Fruit fly (Drosophila melanogaster): ENCODE data around the gene CG17234.

CG17234 gene

dm6 chr2L:2252745-2253144 is at the start of gene CG17234:
Gene CG17234, plus strand, starts transcription at chr2L:2253045.
- no peak for TF ChIP-seq tj (GFP tag; optimal IDR thresholded peaks at IDR 0.05)

- TF ChIP-seq kay (GFP tag; ENCODE audit: borderline replicate concordance) (no peak), pad (GFP tag; optimal IDR thresholded peaks at IDR 0.05) (no peak), CG14711 (tag; optimal IDR thresholded peaks at IDR 0.05) (no peak), Mnt (GFP tag; optimal IDR thresholded peaks at IDR 0.05) (no peak), Hr96 (GFP tag; optimal IDR thresholded peaks at IDR 0.05) (no peak), bab1 (GFP tag; optimal IDR thresholded peaks at IDR 0.05) (no peak), CG12768 (GFP tag; optimal IDR thresholded peaks at IDR 0.05) (no peak), CG1620 (GFP tag; optimal IDR thresholded peaks at IDR 0.05) (no peak), CG33017 (tag; optimal IDR thresholded peaks at IDR 0.05) (no peak), CG5204 (GFP tag; optimal IDR thresholded peaks at IDR 0.05) (no peak), CG11617 (GFP tag; optimal IDR thresholded peaks at IDR 0.05) (no peak), CG7045 (GFP tag; optimal IDR thresholded peaks at IDR 0.05) (no peak), tj (GFP tag; optimal IDR thresholded peaks at IDR 0.05) (no peak), CG7101 (tag; optimal IDR thresholded peaks at IDR 0.05) (no peak), Clk (GFP tag; optimal IDR thresholded peaks at IDR 0.05) (no peak), cic (GFP tag; optimal IDR thresholded peaks at IDR 0.05) (no peak), toe (GFP tag; optimal IDR thresholded peaks at IDR 0.05) (no peak), cnc (optimal IDR thresholded peaks at IDR 0.05) (no peak), Crg-1 (GFP tag; optimal IDR thresholded peaks at IDR 0.05) (no peak), ovo (GFP tag; optimal IDR thresholded peaks at IDR 0.05) (no peak)
Measured at dm6 chr2L:2206066-2206465, 46.8 kb upstream of the CG17234 start, which contains the start of gene CG31668. Gene CG31668, minus strand, starts transcription at chr2L:2206166.

- TF ChIP-seq Mnt (GFP tag; optimal IDR thresholded peaks at IDR 0.05): no peak
- no peak for TF ChIP-seq cnc (optimal IDR thresholded peaks at IDR 0.05)
- no peak for TF ChIP-seq toe (GFP tag; optimal IDR thresholded peaks at IDR 0.05)
- no peak for TF ChIP-seq Clk (GFP tag; optimal IDR thresholded peaks at IDR 0.05)
- TF ChIP-seq bab1 (GFP tag; optimal IDR thresholded peaks at IDR 0.05): no peak
- no peak for TF ChIP-seq CG12768 (GFP tag; optimal IDR thresholded peaks at IDR 0.05)
- no peak for TF ChIP-seq CG7101 (tag; optimal IDR thresholded peaks at IDR 0.05)
- no peak for TF ChIP-seq CG1620 (GFP tag; optimal IDR thresholded peaks at IDR 0.05)
- no peak for TF ChIP-seq pad (GFP tag; optimal IDR thresholded peaks at IDR 0.05)
- TF ChIP-seq cic (GFP tag; optimal IDR thresholded peaks at IDR 0.05): no peak
- TF ChIP-seq tj (GFP tag; optimal IDR thresholded peaks at IDR 0.05): no peak
- no peak for TF ChIP-seq CG14711 (tag; optimal IDR thresholded peaks at IDR 0.05)
- TF ChIP-seq CG7045 (GFP tag; optimal IDR thresholded peaks at IDR 0.05): no peak
- no peak for TF ChIP-seq Hr96 (GFP tag; optimal IDR thresholded peaks at IDR 0.05)
- no peak for TF ChIP-seq CG11617 (GFP tag; optimal IDR thresholded peaks at IDR 0.05)
- TF ChIP-seq kay (GFP tag; ENCODE audit: borderline replicate concordance): no peak
- no peak for TF ChIP-seq CG5204 (GFP tag; optimal IDR thresholded peaks at IDR 0.05)
- no peak for TF ChIP-seq CG33017 (tag; optimal IDR thresholded peaks at IDR 0.05)
Measured at dm6 chr2L:2209002-2209401, 43.8 kb upstream of the CG17234 start, which contains the start of gene CG33124. Gene CG33124, minus strand, starts transcription at chr2L:2209102.

- TF ChIP-seq CG12768 (GFP tag; optimal IDR thresholded peaks at IDR 0.05) (peak; percentile 51), CG11617 (GFP tag; optimal IDR thresholded peaks at IDR 0.05) (no peak), Mnt (GFP tag; optimal IDR thresholded peaks at IDR 0.05) (peak; percentile 2), kay (GFP tag; ENCODE audit: borderline replicate concordance) (no peak), CG7101 (tag; optimal IDR thresholded peaks at IDR 0.05) (peak; percentile 10), ovo (GFP tag; optimal IDR thresholded peaks at IDR 0.05) (no peak), bab1 (GFP tag; optimal IDR thresholded peaks at IDR 0.05) (no peak), CG33017 (tag; optimal IDR thresholded peaks at IDR 0.05) (peak; percentile 47), cic (GFP tag; optimal IDR thresholded peaks at IDR 0.05) (peak; percentile 61), tj (GFP tag; optimal IDR thresholded peaks at IDR 0.05) (no peak), Hr96 (GFP tag; optimal IDR thresholded peaks at IDR 0.05) (no peak), pad (GFP tag; optimal IDR thresholded peaks at IDR 0.05) (no peak)
Measured at dm6 chr2L:2212478-2212877, 40.4 kb upstream of the CG17234 start, which contains the start of gene CG15385. Gene CG15385, minus strand, starts transcription at chr2L:2212571.

- TF ChIP-seq bab1 (GFP tag; optimal IDR thresholded peaks at IDR 0.05): peak; percentile 87
- peak; percentile 25 for TF ChIP-seq ovo (GFP tag; optimal IDR thresholded peaks at IDR 0.05)
- peak; percentile 54 for TF ChIP-seq Mnt (GFP tag; optimal IDR thresholded peaks at IDR 0.05)
- TF ChIP-seq cnc (optimal IDR thresholded peaks at IDR 0.05): no peak
- TF ChIP-seq Clk (GFP tag; optimal IDR thresholded peaks at IDR 0.05): no peak
- peak; percentile 49 for TF ChIP-seq cic (GFP tag; optimal IDR thresholded peaks at IDR 0.05)
- peak; percentile 11 for TF ChIP-seq CG7045 (GFP tag; optimal IDR thresholded peaks at IDR 0.05)
- peak; percentile 78 for TF ChIP-seq Crg-1 (GFP tag; optimal IDR thresholded peaks at IDR 0.05)
- no peak for TF ChIP-seq Hr96 (GFP tag; optimal IDR thresholded peaks at IDR 0.05)
- TF ChIP-seq CG14711 (tag; optimal IDR thresholded peaks at IDR 0.05): peak; percentile 7
- peak; percentile 51 for TF ChIP-seq CG11617 (GFP tag; optimal IDR thresholded peaks at IDR 0.05)
- TF ChIP-seq toe (GFP tag; optimal IDR thresholded peaks at IDR 0.05): no peak
- TF ChIP-seq CG7101 (tag; optimal IDR thresholded peaks at IDR 0.05): peak; percentile 62
- no peak for TF ChIP-seq tj (GFP tag; optimal IDR thresholded peaks at IDR 0.05)
- no peak for TF ChIP-seq CG5204 (GFP tag; optimal IDR thresholded peaks at IDR 0.05)
- TF ChIP-seq CG33017 (tag; optimal IDR thresholded peaks at IDR 0.05): no peak
- TF ChIP-seq pad (GFP tag; optimal IDR thresholded peaks at IDR 0.05): peak; percentile 64
- peak; percentile 42 for TF ChIP-seq CG1620 (GFP tag; optimal IDR thresholded peaks at IDR 0.05)
- TF ChIP-seq kay (GFP tag; ENCODE audit: borderline replicate concordance): no peak
- TF ChIP-seq CG12768 (GFP tag; optimal IDR thresholded peaks at IDR 0.05): peak; percentile 24
Measured at dm6 chr2L:2214004-2214403, 38.8 kb upstream of the CG17234 start, which contains the start of the genes Uch and CG34174. Gene Uch, minus strand, starts transcription at chr2L:2214211. Gene CG34174, plus strand, starts transcription at chr2L:2214266.

dm6 chr2L:2216065-2216464 is 36.8 kb upstream of the CG17234 start, which contains the start of gene daed:
Gene daed, minus strand, starts transcription at chr2L:2216311.
- TF ChIP-seq cnc (optimal IDR thresholded peaks at IDR 0.05) (no peak), Crg-1 (GFP tag; optimal IDR thresholded peaks at IDR 0.05) (peak; percentile 18), bab1 (GFP tag; optimal IDR thresholded peaks at IDR 0.05) (peak; percentile 9), CG33017 (tag; optimal IDR thresholded peaks at IDR 0.05) (peak; percentile 70), CG7101 (tag; optimal IDR thresholded peaks at IDR 0.05) (peak; percentile 64), CG5204 (GFP tag; optimal IDR thresholded peaks at IDR 0.05) (no peak), CG12768 (GFP tag; optimal IDR thresholded peaks at IDR 0.05) (peak; percentile 23), toe (GFP tag; optimal IDR thresholded peaks at IDR 0.05) (no peak), CG7045 (GFP tag; optimal IDR thresholded peaks at IDR 0.05) (no peak), CG1620 (GFP tag; optimal IDR thresholded peaks at IDR 0.05) (no peak), Clk (GFP tag; optimal IDR thresholded peaks at IDR 0.05) (no peak), CG11617 (GFP tag; optimal IDR thresholded peaks at IDR 0.05) (no peak), cic (GFP tag; optimal IDR thresholded peaks at IDR 0.05) (peak; percentile 34), CG14711 (tag; optimal IDR thresholded peaks at IDR 0.05) (no peak), pad (GFP tag; optimal IDR thresholded peaks at IDR 0.05) (peak; percentile 28), kay (GFP tag; ENCODE audit: borderline replicate concordance) (no peak), tj (GFP tag; optimal IDR thresholded peaks at IDR 0.05) (no peak), Mnt (GFP tag; optimal IDR thresholded peaks at IDR 0.05) (peak; percentile 16), ovo (GFP tag; optimal IDR thresholded peaks at IDR 0.05) (no peak), Hr96 (GFP tag; optimal IDR thresholded peaks at IDR 0.05) (no peak)
